Worm (Caenorhabditis elegans): ENCODE data around the gene F58H1.6.
A peak's percentile ranks its signal among the peaks of the same experiment; 100 is the strongest.

ce11 chrV:11933196-11934028 lies 9.0 kb upstream of the F58H1.6 start, which contains the start of the genes aman-2 and F58H1.3:
- no peak for TF ChIP-seq ama-1 (optimal IDR thresholded peaks at IDR 0.05)
- TF ChIP-seq nhr-47 (tag; optimal IDR thresholded peaks at IDR 0.05) = peak; percentile 62
- no peak for TF ChIP-seq nhr-12 (tag; optimal IDR thresholded peaks at IDR 0.05)
- peak; percentile 46 to 58 for TF ChIP-seq efl-1 (optimal IDR thresholded peaks at IDR 0.05)
- TF ChIP-seq efl-1 (GFP tag; optimal IDR thresholded peaks at IDR 0.05 in 1 of 2) = peak; percentile 39 to 41
- TF ChIP-seq nhr-76 (tag; optimal IDR thresholded peaks at IDR 0.05) = no peak
- TF ChIP-seq sox-4 (tag; optimal IDR thresholded peaks at IDR 0.05) = peak; percentile 6
- TF ChIP-seq snpc-4 (tag; optimal IDR thresholded peaks at IDR 0.05) = no peak
- no peak for TF ChIP-seq fkh-4 (tag; optimal IDR thresholded peaks at IDR 0.05; ENCODE audit: borderline replicate concordance)
- peak; percentile 36 for TF ChIP-seq skn-1 (tag; optimal IDR thresholded peaks at IDR 0.05)
